Fruit fly (Drosophila melanogaster) whole organism, prepupa: ENCODE data around the gene CG12054.
A peak's percentile ranks its signal among the peaks of the same experiment; 100 is the strongest.

ENCODE experiments used
- Blimp-1 ChIP-seq: fragments of 200-800 bp; sonication (Bioruptor generic); optimal IDR thresholded peaks from 3 replicates; lab custom pipeline; 2017; ENCODE audit warnings: missing biosample characterization, missing genetic modification characterization, mild to moderate bottlenecking, moderate library complexity, missing genetic modification reagents
- CG10631 ChIP-seq: fragments of 200-800 bp; sonication (Bioruptor generic); optimal IDR thresholded peaks from 2 replicates; lab custom pipeline; 2016; ENCODE audit warnings: missing biosample characterization, missing genetic modification characterization
- CG11294 ChIP-seq: fragments of 200-800 bp; sonication (Bioruptor generic); IDR thresholded peaks from 2 replicates; pipeline ENCODE4 v1.3.6; 2022; ENCODE audit warnings: missing biosample characterization, missing genetic modification characterization
- CG11762 ChIP-seq: fragments of 200-800 bp; sonication (Bioruptor generic); optimal IDR thresholded peaks from 3 replicates; lab custom pipeline; 2016; ENCODE audit warnings: missing biosample characterization, missing genetic modification characterization; ENCODE audit not compliant: insufficient read depth
- CG15336 ChIP-seq: fragments of 200-800 bp; sonication (Bioruptor generic); IDR thresholded peaks from 2 replicates; pipeline ENCODE4 v1.3.6; 2022; ENCODE audit warnings: missing biosample characterization, missing genetic modification characterization
- CG16779 ChIP-seq: fragments of 200-800 bp; sonication (Bioruptor generic); optimal IDR thresholded peaks from 3 replicates; lab custom pipeline; 2017; ENCODE audit warnings: missing biosample characterization, mild to moderate bottlenecking, missing genetic modification characterization
- CG31627 ChIP-seq: fragments of 200-800 bp; sonication (Bioruptor generic); optimal IDR thresholded peaks from 3 replicates; lab custom pipeline; 2016; ENCODE audit warnings: missing biosample characterization, missing genetic modification characterization
- CG32006 ChIP-seq: fragments of 200-800 bp; sonication (Bioruptor generic); optimal IDR thresholded peaks from 3 replicates; lab custom pipeline; 2017; ENCODE audit warnings: missing biosample characterization, mild to moderate bottlenecking, missing genetic modification characterization
- CG34406 ChIP-seq: fragments of 200-800 bp; sonication (Bioruptor generic); optimal IDR thresholded peaks from 3 replicates; lab custom pipeline; 2016; ENCODE audit warnings: missing biosample characterization, missing genetic modification characterization
- CG3919 ChIP-seq: fragments of 200-800 bp; sonication (Bioruptor generic); optimal IDR thresholded peaks from 3 replicates; lab custom pipeline; 2016; ENCODE audit warnings: missing biosample characterization, missing genetic modification characterization
- CG4318 ChIP-seq: fragments of 200-800 bp; sonication (Bioruptor generic); optimal IDR thresholded peaks from 3 replicates; lab custom pipeline; 2017; ENCODE audit warnings: missing biosample characterization, mild to moderate bottlenecking, missing genetic modification characterization
- CG6792 ChIP-seq: fragments of 200-800 bp; sonication (Bioruptor generic); optimal IDR thresholded peaks from 3 replicates; lab custom pipeline; 2016; ENCODE audit warnings: missing biosample characterization, missing genetic modification characterization
- CG6854 ChIP-seq: fragments of 200-800 bp; sonication (Bioruptor generic); optimal IDR thresholded peaks from 2 replicates; lab custom pipeline; 2017; ENCODE audit warnings: missing biosample characterization, mild to moderate bottlenecking, missing genetic modification characterization
- CG8119 ChIP-seq: fragments of 200-800 bp; sonication (Bioruptor generic); IDR thresholded peaks from 3 replicates; pipeline ENCODE4 v1.3.6; 2022; ENCODE audit warnings: missing biosample characterization, missing genetic modification characterization
- CG8632 ChIP-seq: fragments of 200-800 bp; sonication (Bioruptor generic); optimal IDR thresholded peaks from 3 replicates; lab custom pipeline; 2016; ENCODE audit warnings: missing biosample characterization, missing genetic modification characterization
- Eip78C ChIP-seq: fragments of 200-800 bp; sonication (Bioruptor generic); peaks from one replicate; lab custom pipeline; 2016; ENCODE audit warnings: missing biosample characterization, missing genetic modification characterization
- Eip93F ChIP-seq: fragments of 200-800 bp; sonication (Bioruptor generic); optimal IDR thresholded peaks from 2 replicates; lab custom pipeline; 2016; ENCODE audit warnings: missing biosample characterization, mild to moderate bottlenecking, missing genetic modification characterization
- Ets21C ChIP-seq: fragments of 200-800 bp; sonication (Bioruptor generic); optimal IDR thresholded peaks from 3 replicates; lab custom pipeline; 2016; ENCODE audit warnings: missing biosample characterization, missing genetic modification characterization
- Ets96B ChIP-seq: fragments of 200-800 bp; optimal IDR thresholded peaks from 2 replicates; lab custom pipeline; 2019; ENCODE audit warnings: missing biosample characterization, mild to moderate bottlenecking, missing genetic modification characterization, moderate library complexity
- Hr38 ChIP-seq: sonication (Bioruptor generic); optimal IDR thresholded peaks from 2 replicates; lab custom pipeline; 2016; ENCODE audit warnings: missing biosample characterization, missing genetic modification characterization
- Hr4 ChIP-seq: fragments of 200-800 bp; sonication (Bioruptor generic); optimal IDR thresholded peaks from 3 replicates; lab custom pipeline; 2016; ENCODE audit warnings: missing biosample characterization, missing genetic modification characterization
- Met ChIP-seq: fragments of 200-800 bp; sonication (Bioruptor generic); optimal IDR thresholded peaks from 3 replicates; lab custom pipeline; 2016; ENCODE audit warnings: missing biosample characterization, missing genetic modification characterization
- Smox ChIP-seq: fragments of 200-800 bp; sonication (Bioruptor generic); optimal IDR thresholded peaks from 3 replicates; lab custom pipeline; 2016; ENCODE audit warnings: missing biosample characterization, missing genetic modification characterization
- Sox15 ChIP-seq: fragments of 200-800 bp; sonication (Bioruptor generic); optimal IDR thresholded peaks from 3 replicates; lab custom pipeline; 2016; ENCODE audit warnings: missing biosample characterization, missing genetic modification characterization
- cyc ChIP-seq: fragments of 200-800 bp; sonication (Bioruptor generic); optimal IDR thresholded peaks from 3 replicates; lab custom pipeline; 2016; ENCODE audit warnings: missing biosample characterization, missing genetic modification characterization
- dac ChIP-seq: fragments of 200-800 bp; sonication (Bioruptor generic); optimal IDR thresholded peaks from 2 replicates; lab custom pipeline; 2017; ENCODE audit warnings: missing biosample characterization, mild to moderate bottlenecking, missing genetic modification characterization
- dsx ChIP-seq: fragments of 200-800 bp; optimal IDR thresholded peaks from 3 replicates; lab custom pipeline; 2019; ENCODE audit warnings: missing biosample characterization, mild to moderate bottlenecking, missing genetic modification characterization, moderate library complexity; ENCODE audit not compliant: poor library complexity, severe bottlenecking
- eg ChIP-seq: fragments of 200-800 bp; sonication (Bioruptor generic); IDR thresholded peaks from 3 replicates; pipeline ENCODE4 v1.3.6; 2022; ENCODE audit warnings: missing biosample characterization, missing genetic modification characterization
- esn ChIP-seq: fragments of 200-800 bp; sonication (Bioruptor generic); optimal IDR thresholded peaks from 2 replicates; lab custom pipeline; 2016; ENCODE audit warnings: missing biosample characterization, mild to moderate bottlenecking, missing genetic modification characterization, moderate library complexity
- fd59A ChIP-seq: fragments of 200-800 bp; sonication (Bioruptor generic); optimal IDR thresholded peaks from 2 replicates; lab custom pipeline; 2017; ENCODE audit warnings: missing biosample characterization, mild to moderate bottlenecking, missing genetic modification characterization, missing genetic modification reagents
- fd85E ChIP-seq: fragments of 200-800 bp; sonication (Bioruptor generic); optimal IDR thresholded peaks from 3 replicates; lab custom pipeline; 2016; ENCODE audit warnings: missing biosample characterization, missing genetic modification characterization
- fkh ChIP-seq: fragments of 200-800 bp; sonication (Bioruptor generic); optimal IDR thresholded peaks from 3 replicates; lab custom pipeline; 2017; ENCODE audit warnings: missing biosample characterization, mild to moderate bottlenecking, missing genetic modification characterization, moderate library complexity
- pdm3 ChIP-seq: fragments of 200-800 bp; sonication (Bioruptor generic); optimal IDR thresholded peaks from 3 replicates; lab custom pipeline; 2016; ENCODE audit warnings: missing biosample characterization, missing genetic modification characterization
- salr ChIP-seq, 2 experiments: fragments of 200-800 bp; sonication (Bioruptor generic); optimal IDR thresholded peaks; 3 replicates each; lab custom pipeline; 2016 to 2018; ENCODE audit warnings: missing biosample characterization in 2 of 2, missing genetic modification characterization in 2 of 2, mild to moderate bottlenecking in 1 of 2
- ss ChIP-seq, 2 experiments: fragments of 200-800 bp; sonication (Bioruptor generic); optimal IDR thresholded peaks; 2 replicates in 1 of 2; 3 replicates in 1 of 2; lab custom pipeline; 2017 to 2018; ENCODE audit warnings: mild to moderate bottlenecking in 2 of 2, missing biosample characterization in 2 of 2, missing genetic modification characterization in 2 of 2, moderate library complexity in 1 of 2
- topi ChIP-seq: fragments of 200-800 bp; sonication (Bioruptor generic); optimal IDR thresholded peaks from 3 replicates; lab custom pipeline; 2016; ENCODE audit warnings: missing biosample characterization, missing genetic modification characterization

Gene CG12054

DNA sequence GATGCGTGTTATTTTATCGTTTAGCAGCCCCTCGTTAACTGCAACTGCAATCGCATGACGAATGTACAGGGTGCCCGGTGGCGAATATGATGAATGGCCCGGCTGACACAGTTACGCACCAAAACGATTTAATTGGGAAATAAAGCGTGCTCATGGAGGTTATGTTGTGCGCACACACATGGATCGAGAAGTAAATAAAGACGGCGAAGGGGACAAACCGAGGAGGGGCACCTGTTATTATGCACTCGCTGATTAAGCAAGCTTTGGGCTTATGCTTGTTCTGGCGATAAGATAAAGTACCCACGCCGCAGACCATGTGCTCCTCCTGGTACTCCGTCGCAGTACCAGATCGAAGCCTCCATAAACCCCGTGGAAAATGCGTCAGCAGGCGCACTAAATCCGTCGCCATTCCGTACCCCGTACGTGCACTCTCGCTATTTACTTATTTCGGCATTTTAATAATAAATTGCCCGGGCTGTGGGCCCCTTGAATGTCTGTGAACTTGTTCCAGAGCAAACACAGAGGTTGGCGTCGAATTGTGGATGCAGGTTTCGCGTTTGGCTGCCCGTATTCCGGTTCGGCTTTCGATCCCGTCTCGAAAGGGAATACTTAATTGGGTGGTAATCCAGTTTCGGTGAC, 4.7 kb downstream of the CG12054 start (continued):
- TF ChIP-seq Smox (GFP tag; lab: Kevin White, UChicago) (peak; percentile 77), CG11762 (GFP tag; lab: Kevin White, UChicago) (peak; percentile 44), cyc (GFP tag; lab: Kevin White, UChicago) (peak; percentile 59), CG16779 (no peak), Met (GFP tag; lab: Kevin White, UChicago) (peak; percentile 85), fkh (no peak), CG4318 (no peak), CG31627 (peak; percentile 73), salr (GFP tag; optimal IDR thresholded peaks at IDR 0.05; lab: Kevin White, UChicago) (no peak), CG15336 (peak; percentile 70), CG8119 (GFP tag; lab: Robert Waterston, UW) (peak; percentile 67; the same call in 2 of the 3 replicates), CG6792 (peak; percentile 81), Ets96B (tag; lab: Kevin White, UChicago) (no peak), CG8632 (GFP tag; lab: Kevin White, UChicago) (peak; percentile 67)
- TF ChIP-seq, all 60 proteins: peak for 36

DNA sequence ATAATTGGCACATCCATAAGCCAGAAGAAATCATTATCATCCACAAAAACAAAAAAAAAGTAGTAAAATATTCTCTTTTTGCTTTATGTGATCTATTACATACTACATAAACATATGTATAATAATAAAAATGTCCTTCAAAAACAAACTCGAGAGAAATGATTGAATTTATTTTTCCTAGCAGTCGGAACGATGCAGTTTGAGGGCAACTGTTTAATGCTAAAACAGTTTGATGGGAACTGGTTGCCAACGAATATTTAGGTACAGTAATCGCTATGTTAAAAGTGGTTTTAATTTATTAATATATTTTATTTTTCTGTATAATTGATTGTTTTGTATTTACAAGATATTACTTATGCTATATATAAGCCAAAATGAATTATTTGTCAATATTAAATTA, 10.6 kb downstream of the CG12054 start:
- TF ChIP-seq CG11762 (GFP tag; lab: Kevin White, UChicago) (no peak), Ets96B (tag; lab: Kevin White, UChicago) (no peak), CG8632 (GFP tag; lab: Kevin White, UChicago) (no peak), Eip78C (GFP tag; lab: Kevin White, UChicago) (no peak), dac (no peak), Blimp-1 (GFP tag; lab: Kevin White, UChicago) (no peak), topi (no peak), CG11294 (GFP tag; lab: Robert Waterston, UW) (no peak), Smox (GFP tag; lab: Kevin White, UChicago) (no peak), CG34406 (GFP tag; lab: Kevin White, UChicago) (no peak), Hr4 (no peak), Eip93F (no peak), CG4318 (no peak), Ets21C (GFP tag; lab: Kevin White, UChicago) (no peak)

DNA sequence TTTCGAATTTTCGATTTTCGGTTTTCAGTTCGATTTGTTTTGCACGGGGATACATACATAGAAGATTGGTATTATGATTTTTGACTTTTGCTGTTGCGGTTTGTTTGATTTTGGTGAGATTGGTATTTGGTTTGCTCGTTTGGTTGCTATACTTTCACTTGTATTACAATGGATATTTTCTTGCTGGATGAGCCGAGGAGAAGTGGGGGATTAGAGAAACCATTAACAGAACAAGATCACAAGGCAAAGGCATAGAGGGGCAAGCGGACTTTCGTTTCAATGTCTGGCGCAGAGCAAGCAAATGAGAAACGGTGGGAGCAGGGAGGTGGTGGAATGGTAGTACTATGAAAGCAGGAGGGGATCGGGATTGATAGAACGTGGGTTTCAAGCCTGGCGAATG, 11.7 kb downstream of the CG12054 start, which contains the start of gene CG15563:
TSS of gene CG15563 (minus strand) at position 101 of the 400 bp plus-strand sequence.
- TF ChIP-seq CG10631 (no peak), CG8632 (GFP tag; lab: Kevin White, UChicago) (no peak), Blimp-1 (GFP tag; lab: Kevin White, UChicago) (no peak), esn (no peak), CG3919 (GFP tag; lab: Kevin White, UChicago) (no peak), eg (GFP tag; lab: Robert Waterston, UW) (no peak), CG6854 (GFP tag; lab: Kevin White, UChicago) (no peak), Hr38 (GFP tag; lab: Kevin White, UChicago) (no peak), Hr4 (no peak), CG15336 (no peak), CG32006 (GFP tag; lab: Kevin White, UChicago) (no peak), CG31627 (no peak), ss (GFP tag; optimal IDR thresholded peaks at IDR 0.05; lab: Kevin White, UChicago) (no peak), CG11294 (GFP tag; lab: Robert Waterston, UW) (no peak), fd59A (GFP tag; lab: Kevin White, UChicago) (no peak), Sox15 (GFP tag; lab: Kevin White, UChicago) (no peak), fd85E (no peak), pdm3 (GFP tag; lab: Kevin White, UChicago) (no peak), dsx (no peak)
